Worm (Caenorhabditis elegans) whole organism, L2 larva: Measurements from ENCODE around the gene T05A7.1.

Experiments
- C34F6.9 ChIP-seq: fragments of 150-350 bp; optimal IDR thresholded peaks from 2 replicates; lab custom pipeline; 2014; ENCODE audit warnings: missing biosample characterization, missing genetic modification characterization
- F13H6.1 ChIP-seq: sonication (generic microtip); optimal IDR thresholded peaks from 2 replicates; lab custom pipeline; 2016; ENCODE audit warnings: missing genetic modification characterization, missing compliant biosample characterization
- R02D3.7 ChIP-seq: fragments of 150-350 bp; optimal IDR thresholded peaks from 2 replicates; lab custom pipeline; 2014; ENCODE audit warnings: missing biosample characterization, missing genetic modification characterization
- Y55F3AM.14 ChIP-seq: fragments of 200-800 bp; sonication (Bioruptor generic); optimal IDR thresholded peaks from 2 replicates; lab custom pipeline; 2018; ENCODE audit warnings: mild to moderate bottlenecking, missing genetic modification characterization, missing compliant biosample characterization
- ZK546.5 ChIP-seq: sonication (generic microtip); optimal IDR thresholded peaks from 2 replicates; lab custom pipeline; 2017; ENCODE audit warnings: missing biosample characterization, missing genetic modification characterization
- alr-1 ChIP-seq: fragments of 150-350 bp; optimal IDR thresholded peaks from 2 replicates; lab custom pipeline; 2014; ENCODE audit warnings: missing biosample characterization, missing genetic modification characterization
- aly-2 ChIP-seq: fragments of 150-350 bp; optimal IDR thresholded peaks from 2 replicates; lab custom pipeline; 2014; ENCODE audit warnings: missing biosample characterization, missing genetic modification characterization
- ama-1 ChIP-seq: fragments of 150-350 bp; optimal IDR thresholded peaks from 2 replicates; lab custom pipeline; 2018; ENCODE audit warnings: inconsistent platforms
- ceh-16 ChIP-seq: fragments of 150-350 bp; optimal IDR thresholded peaks from 2 replicates; lab custom pipeline; 2014; ENCODE audit warnings: missing biosample characterization, missing genetic modification characterization
- ceh-82 ChIP-seq: fragments of 150-350 bp; optimal IDR thresholded peaks from 2 replicates; lab custom pipeline; 2014; ENCODE audit warnings: missing biosample characterization, missing genetic modification characterization
- crh-2 ChIP-seq: sonication (generic microtip); optimal IDR thresholded peaks from 2 replicates; lab custom pipeline; 2017; ENCODE audit warnings: missing biosample characterization, missing genetic modification characterization
- dmd-4 ChIP-seq: sonication (generic microtip); optimal IDR thresholded peaks from 2 replicates; lab custom pipeline; 2017; ENCODE audit warnings: missing biosample characterization, missing genetic modification characterization
- egl-27 ChIP-seq: sonication (generic microtip); optimal IDR thresholded peaks from 3 replicates; lab custom pipeline; 2017; ENCODE audit warnings: missing biosample characterization, missing genetic modification reagents, missing genetic modification characterization
- elt-3 ChIP-seq: sonication (generic microtip); optimal IDR thresholded peaks from 2 replicates; lab custom pipeline; 2017; ENCODE audit warnings: missing biosample characterization, missing genetic modification characterization
- fos-1 ChIP-seq: fragments of 150-350 bp; optimal IDR thresholded peaks from 2 replicates; lab custom pipeline; 2014; ENCODE audit warnings: missing biosample characterization, missing genetic modification characterization
- gmeb-1 ChIP-seq: fragments of 150-350 bp; optimal IDR thresholded peaks from 2 replicates; lab custom pipeline; 2014; ENCODE audit warnings: missing biosample characterization, missing genetic modification characterization
- lin-39 ChIP-seq: fragments of 150-350 bp; optimal IDR thresholded peaks from 2 replicates; lab custom pipeline; 2014; ENCODE audit warnings: missing biosample characterization, missing genetic modification reagents, missing genetic modification characterization
- lsy-2 ChIP-seq, 2 experiments: fragments of 150-350 bp in 1 of 2; sonication (generic microtip) in 1 of 2; optimal IDR thresholded peaks; 2 replicates each; lab custom pipeline; 2014 to 2017; ENCODE audit warnings: missing biosample characterization in 2 of 2, missing genetic modification characterization in 2 of 2
- mab-5 ChIP-seq: fragments of 150-350 bp; optimal IDR thresholded peaks from 2 replicates; lab custom pipeline; 2014; ENCODE audit warnings: missing biosample characterization, missing genetic modification characterization
- mdl-1 ChIP-seq, 2 experiments: fragments of 150-350 bp in 1 of 2; sonication (generic microtip) in 1 of 2; optimal IDR thresholded peaks; 2 replicates each; lab custom pipeline; 2017; ENCODE audit warnings: missing biosample characterization in 2 of 2, missing genetic modification characterization in 2 of 2
- nhr-11 ChIP-seq: fragments of 150-350 bp; optimal IDR thresholded peaks from 2 replicates; lab custom pipeline; 2014; ENCODE audit warnings: missing biosample characterization, missing genetic modification characterization
- nhr-129 ChIP-seq: fragments of 150-350 bp; optimal IDR thresholded peaks from 2 replicates; lab custom pipeline; 2014; ENCODE audit warnings: missing biosample characterization, missing genetic modification characterization
- nhr-21 ChIP-seq: fragments of 150-350 bp; optimal IDR thresholded peaks from 2 replicates; lab custom pipeline; 2014; ENCODE audit warnings: missing biosample characterization, missing genetic modification characterization
- nhr-23 ChIP-seq: fragments of 150-350 bp; optimal IDR thresholded peaks from 2 replicates; lab custom pipeline; 2014; ENCODE audit warnings: missing biosample characterization, missing genetic modification reagents, missing genetic modification characterization
- nhr-237 ChIP-seq: fragments of 150-350 bp; optimal IDR thresholded peaks from 2 replicates; lab custom pipeline; 2014; ENCODE audit warnings: missing biosample characterization, missing genetic modification characterization
- nhr-25 ChIP-seq: fragments of 150-350 bp; sonication (generic microtip); optimal IDR thresholded peaks from 3 replicates; lab custom pipeline; 2014; ENCODE audit warnings: missing biosample characterization, missing genetic modification characterization
- nhr-6 ChIP-seq: fragments of 150-350 bp; optimal IDR thresholded peaks from 2 replicates; lab custom pipeline; 2014; ENCODE audit warnings: missing biosample characterization, missing genetic modification characterization
- nhr-77 ChIP-seq: fragments of 150-350 bp; optimal IDR thresholded peaks from 2 replicates; lab custom pipeline; 2014; ENCODE audit warnings: missing biosample characterization, missing genetic modification characterization
- peb-1 ChIP-seq: fragments of 150-350 bp; optimal IDR thresholded peaks from 2 replicates; lab custom pipeline; 2014; ENCODE audit warnings: missing biosample characterization, missing genetic modification characterization
- sem-4 ChIP-seq: fragments of 150-350 bp; optimal IDR thresholded peaks from 2 replicates; lab custom pipeline; 2014; ENCODE audit warnings: missing biosample characterization, missing genetic modification reagents, missing genetic modification characterization
- sma-3 ChIP-seq: sonication (generic microtip); optimal IDR thresholded peaks from 2 replicates; lab custom pipeline; 2016; ENCODE audit warnings: missing genetic modification reagents, missing genetic modification characterization, missing compliant biosample characterization
- sma-9 ChIP-seq, 2 experiments: fragments of 150-350 bp in 1 of 2; sonication (generic microtip) in 1 of 2; optimal IDR thresholded peaks; 2 replicates each; lab custom pipeline; 2014 to 2016; ENCODE audit warnings: missing genetic modification characterization in 2 of 2, mild to moderate bottlenecking in 1 of 2, missing biosample characterization in 1 of 2, missing compliant biosample characterization in 1 of 2, missing genetic modification reagents in 1 of 2, moderate library complexity in 1 of 2
- snpc-4 ChIP-seq: fragments of 150-350 bp; optimal IDR thresholded peaks from 2 replicates; lab custom pipeline; 2014; ENCODE audit warnings: missing biosample characterization, missing genetic modification characterization
- unc-39 ChIP-seq: fragments of 150-350 bp; optimal IDR thresholded peaks from 2 replicates; lab custom pipeline; 2014; ENCODE audit warnings: missing biosample characterization, missing genetic modification characterization
- unc-55 ChIP-seq: fragments of 150-350 bp; sonication (generic microtip); optimal IDR thresholded peaks from 3 replicates; lab custom pipeline; 2014; ENCODE audit warnings: missing biosample characterization, missing genetic modification reagents, missing genetic modification characterization
- zag-1 ChIP-seq: fragments of 150-350 bp; optimal IDR thresholded peaks from 2 replicates; lab custom pipeline; 2014; ENCODE audit warnings: missing biosample characterization, missing genetic modification characterization
- ztf-1 ChIP-seq: fragments of 200-800 bp; sonication (Bioruptor generic); conservative IDR thresholded peaks from 2 replicates; pipeline ENCODE4 v1.3.6; 2022; ENCODE audit warnings: missing genetic modification characterization, missing compliant biosample characterization
- ztf-4 ChIP-seq: fragments of 150-350 bp; optimal IDR thresholded peaks from 2 replicates; lab custom pipeline; 2014; ENCODE audit warnings: missing biosample characterization, missing genetic modification characterization

Gene T05A7.1

DNA sequence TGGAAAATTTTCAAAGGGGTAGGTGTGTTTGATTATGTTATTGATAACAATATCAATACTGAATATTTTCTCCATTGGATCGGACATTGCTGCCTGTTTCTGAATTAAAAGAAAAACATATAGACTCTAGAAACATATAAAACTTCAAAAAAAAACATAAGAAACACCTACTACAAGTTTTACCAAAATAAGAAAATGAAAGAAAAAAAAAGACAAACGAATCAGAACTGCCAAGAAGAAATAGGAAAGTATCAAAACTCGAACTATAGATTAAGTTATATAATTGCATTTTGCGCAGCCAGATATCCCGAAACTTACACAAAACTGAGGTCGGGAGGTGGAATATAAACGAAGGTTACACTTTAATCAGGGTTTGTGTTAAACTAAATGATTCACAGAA is 12.7 kb upstream of the T05A7.1 start, which contains the start of gene T05A7.11:
Gene T05A7.11, minus strand, starts transcription at position 101 of the 400 bp plus-strand sequence.
- TF ChIP-seq ama-1 (no peak), alr-1 (no peak), aly-2 (no peak), snpc-4 (tag; lab: Kevin White, UChicago) (no peak), unc-55 (GFP tag; lab: Kevin White, UChicago) (no peak), unc-39 (tag; lab: Kevin White, UChicago) (no peak), R02D3.7 (no peak), peb-1 (tag; lab: Kevin White, UChicago) (no peak), ztf-4 (tag; lab: Kevin White, UChicago) (no peak), nhr-237 (tag; lab: Kevin White, UChicago) (no peak), sem-4 (tag; lab: Kevin White, UChicago) (no peak), lsy-2 (tag; optimal IDR thresholded peaks at IDR 0.05; lab: Kevin White, UChicago) (no peak), ceh-16 (tag; lab: Kevin White, UChicago) (no peak), sma-9 (GFP tag; optimal IDR thresholded peaks at IDR 0.05; lab: Kevin White, UChicago) (no peak), sma-9 (tag; optimal IDR thresholded peaks at IDR 0.05; lab: Kevin White, UChicago) (no peak), zag-1 (tag; lab: Kevin White, UChicago) (no peak), ztf-1 (no peak), nhr-23 (no peak), nhr-11 (tag; lab: Kevin White, UChicago) (no peak), ceh-82 (tag; lab: Kevin White, UChicago) (no peak), dmd-4 (tag; lab: Kevin White, UChicago) (no peak)

- TF ChIP-seq ceh-82 (tag; lab: Kevin White, UChicago) (no peak), lsy-2 (tag; optimal IDR thresholded peaks at IDR 0.05; lab: Kevin White, UChicago) (no peak), unc-55 (GFP tag; lab: Kevin White, UChicago) (no peak), nhr-237 (tag; lab: Kevin White, UChicago) (no peak), F13H6.1 (no peak), snpc-4 (tag; lab: Kevin White, UChicago) (no peak), dmd-4 (tag; lab: Kevin White, UChicago) (no peak), nhr-6 (no peak), ztf-1 (no peak), ZK546.5 (tag; lab: Kevin White, UChicago) (no peak), nhr-129 (tag; lab: Kevin White, UChicago) (no peak), gmeb-1 (tag; lab: Kevin White, UChicago) (no peak), crh-2 (tag; lab: Kevin White, UChicago) (no peak), nhr-11 (tag; lab: Kevin White, UChicago) (no peak), mab-5 (no peak), sem-4 (tag; lab: Kevin White, UChicago) (no peak)
Observed at ce11 chrII:4667572-4667971, 10.4 kb upstream of the T05A7.1 start, which contains the start of gene fut-5. fut-5 (minus strand) TSS chrII:4667672.

- TF ChIP-seq egl-27, result no peak
Observed at ce11 chrII:4671692-4672091, 6.3 kb upstream of the T05A7.1 start, which contains the start of gene T05A7.6. T05A7.6 (minus strand) TSS chrII:4671792.

DNA sequence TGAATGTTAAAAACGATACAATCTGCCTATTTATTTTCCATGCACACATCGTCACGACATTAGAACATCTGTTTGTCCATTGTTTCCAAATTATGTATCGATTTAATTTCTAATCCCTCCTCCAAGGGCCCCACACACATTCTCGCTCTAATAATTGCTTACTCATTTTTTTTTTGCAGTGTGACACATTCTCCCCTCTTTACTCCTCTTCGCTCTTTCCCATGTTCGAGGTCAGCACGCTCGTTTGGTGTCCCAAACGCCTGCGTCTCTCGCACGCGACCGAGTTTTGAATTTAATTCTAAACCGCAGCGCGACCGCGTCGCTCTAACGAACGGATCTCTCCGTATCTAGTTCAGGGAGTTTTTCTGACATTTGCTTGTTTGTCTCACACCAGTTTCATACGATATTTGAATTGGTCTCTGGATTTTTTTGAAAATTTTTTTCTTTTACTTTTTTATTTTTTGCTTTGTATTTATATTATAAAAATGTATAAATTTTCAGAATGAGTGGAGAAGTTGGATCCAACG is 5.4 kb upstream of the T05A7.1 start, which contains the start of the genes clec-140 and hmg-11:
Gene clec-140, plus strand, starts transcription at position 477 of the 527 bp plus-strand sequence.
Gene hmg-11, plus strand, starts transcription at position 502 of the 527 bp plus-strand sequence.
- TF ChIP-seq ztf-4 (tag; lab: Kevin White, UChicago), result no peak
- peak; percentile 80 for TF ChIP-seq C34F6.9
- no peak for TF ChIP-seq Y55F3AM.14 (GFP tag; lab: Kevin White, UChicago)
- no peak for TF ChIP-seq peb-1 (tag; lab: Kevin White, UChicago)
- no peak for TF ChIP-seq unc-39 (tag; lab: Kevin White, UChicago)
- peak; percentile 26 for TF ChIP-seq sma-3
- TF ChIP-seq nhr-23, result no peak
- TF ChIP-seq nhr-11 (tag; lab: Kevin White, UChicago), result no peak
- TF ChIP-seq mdl-1 (tag; optimal IDR thresholded peaks at IDR 0.05; lab: Kevin White, UChicago), result peak; percentile 50 to 60
- TF ChIP-seq lsy-2 (tag; optimal IDR thresholded peaks at IDR 0.05; lab: Kevin White, UChicago), result no peak
- peak; percentile 53 for TF ChIP-seq unc-55 (GFP tag; lab: Kevin White, UChicago)
- peak; percentile 68 for TF ChIP-seq nhr-129 (tag; lab: Kevin White, UChicago)
- peak; percentile 94 for TF ChIP-seq fos-1 (tag; lab: Kevin White, UChicago)
- TF ChIP-seq egl-27, result peak; percentile 26
- no peak for TF ChIP-seq nhr-21 (tag; lab: Kevin White, UChicago)
- TF ChIP-seq lin-39, result no peak
- peak; percentile 11 for TF ChIP-seq snpc-4 (tag; lab: Kevin White, UChicago)
- no peak for TF ChIP-seq nhr-25
- TF ChIP-seq ceh-82 (tag; lab: Kevin White, UChicago), result no peak
- TF ChIP-seq alr-1, result no peak
- no peak for TF ChIP-seq crh-2 (tag; lab: Kevin White, UChicago)
- peak; percentile 42 for TF ChIP-seq zag-1 (tag; lab: Kevin White, UChicago)
- TF ChIP-seq nhr-77 (tag; lab: Kevin White, UChicago), result no peak
- no peak for TF ChIP-seq elt-3 (tag; lab: Kevin White, UChicago)
- no peak for TF ChIP-seq sma-9 (GFP tag; optimal IDR thresholded peaks at IDR 0.05; lab: Kevin White, UChicago)
- no peak for TF ChIP-seq sma-9 (tag; optimal IDR thresholded peaks at IDR 0.05; lab: Kevin White, UChicago)
- TF ChIP-seq, all 48 proteins: peak for 9
